Fruit fly (Drosophila melanogaster) whole organism, embryonic: ENCODE data around the gene Mst98Cb.

Experiments
- Abd-B ChIP-seq: fragments of 200-800 bp; sonication (Bioruptor generic); optimal IDR thresholded peaks from 2 replicates; lab custom pipeline; 2018; ENCODE audit warnings: missing biosample characterization, mild to moderate bottlenecking, missing genetic modification characterization, moderate library complexity
- Blimp-1 ChIP-seq: fragments of 200-800 bp; sonication (Bioruptor generic); optimal IDR thresholded peaks from 3 replicates; lab custom pipeline; 2018; ENCODE audit warnings: missing biosample characterization, missing genetic modification characterization, mild to moderate bottlenecking, moderate library complexity, missing genetic modification reagents
- CG10209 ChIP-seq: fragments of 200-800 bp; sonication (Bioruptor generic); optimal IDR thresholded peaks from 3 replicates; lab custom pipeline; 2017; ENCODE audit warnings: missing biosample characterization, mild to moderate bottlenecking, missing genetic modification characterization, missing genetic modification reagents
- CG11504 ChIP-seq: fragments of 200-800 bp; sonication (Bioruptor generic); optimal IDR thresholded peaks from 3 replicates; lab custom pipeline; 2019; ENCODE audit warnings: missing biosample characterization, mild to moderate bottlenecking, missing genetic modification characterization, moderate library complexity
- CG13424 ChIP-seq: fragments of 200-800 bp; sonication (Bioruptor generic); optimal IDR thresholded peaks from 2 replicates; lab custom pipeline; 2019; ENCODE audit warnings: missing biosample characterization, mild to moderate bottlenecking, missing genetic modification characterization, moderate library complexity
- CG16863 ChIP-seq: fragments of 200-800 bp; sonication (Bioruptor generic); optimal IDR thresholded peaks from 3 replicates; lab custom pipeline; 2016; ENCODE audit warnings: missing biosample characterization, missing genetic modification characterization
- CG17359 ChIP-seq: fragments of 200-800 bp; sonication (Bioruptor generic); optimal IDR thresholded peaks from 3 replicates; lab custom pipeline; 2018; ENCODE audit warnings: missing biosample characterization, mild to moderate bottlenecking, missing genetic modification characterization, moderate library complexity
- CG18262 ChIP-seq: fragments of 200-800 bp; optimal IDR thresholded peaks from 3 replicates; lab custom pipeline; 2019; ENCODE audit warnings: missing biosample characterization, mild to moderate bottlenecking, missing genetic modification characterization, moderate library complexity
- CG18599 ChIP-seq: fragments of 200-800 bp; sonication (Bioruptor generic); optimal IDR thresholded peaks from 3 replicates; lab custom pipeline; 2017; ENCODE audit warnings: missing biosample characterization, missing genetic modification characterization, mild to moderate bottlenecking, moderate library complexity, missing genetic modification reagents
- CG18619 ChIP-seq: fragments of 200-800 bp; sonication (Bioruptor generic); optimal IDR thresholded peaks from 3 replicates; lab custom pipeline; 2017; ENCODE audit warnings: missing biosample characterization, mild to moderate bottlenecking, missing genetic modification characterization
- CG2199 ChIP-seq: fragments of 200-800 bp; sonication (Bioruptor generic); IDR thresholded peaks from 3 replicates; pipeline ENCODE4 v1.3.6; 2022; ENCODE audit warnings: missing biosample characterization, missing genetic modification characterization
- CG2678 ChIP-seq: fragments of 200-800 bp; sonication (Bioruptor generic); optimal IDR thresholded peaks from 3 replicates; lab custom pipeline; 2019; ENCODE audit warnings: missing biosample characterization, mild to moderate bottlenecking, missing genetic modification characterization, moderate library complexity
- CG2712 ChIP-seq: fragments of 200-800 bp; optimal IDR thresholded peaks from 3 replicates; lab custom pipeline; 2019; ENCODE audit warnings: missing biosample characterization, mild to moderate bottlenecking, missing genetic modification characterization, moderate library complexity
- CG31224 ChIP-seq: fragments of 200-800 bp; sonication (Bioruptor generic); IDR thresholded peaks from 2 replicates; pipeline ENCODE4 v1.3.6; 2022; ENCODE audit warnings: missing biosample characterization, missing genetic modification characterization
- CG33557 ChIP-seq: fragments of 200-800 bp; sonication (Bioruptor generic); optimal IDR thresholded peaks from 2 replicates; lab custom pipeline; 2019; ENCODE audit warnings: missing biosample characterization, mild to moderate bottlenecking, missing genetic modification characterization, moderate library complexity
- CG3407 ChIP-seq: fragments of 200-800 bp; sonication (Bioruptor generic); optimal IDR thresholded peaks from 2 replicates; lab custom pipeline; 2018; ENCODE audit warnings: missing biosample characterization, mild to moderate bottlenecking, missing genetic modification characterization
- CG4424 ChIP-seq: fragments of 200-800 bp; sonication (Bioruptor generic); optimal IDR thresholded peaks from 3 replicates; lab custom pipeline; 2016; ENCODE audit warnings: missing biosample characterization, missing genetic modification characterization
- CG7786 ChIP-seq: fragments of 200-800 bp; sonication (Bioruptor generic); optimal IDR thresholded peaks from 2 replicates; lab custom pipeline; 2016; ENCODE audit warnings: missing biosample characterization, missing genetic modification characterization
- CG8388 ChIP-seq: fragments of 200-800 bp; sonication (Bioruptor generic); optimal IDR thresholded peaks from 2 replicates; lab custom pipeline; 2019; ENCODE audit warnings: missing biosample characterization, mild to moderate bottlenecking, missing genetic modification characterization, moderate library complexity
- CG9727 ChIP-seq: fragments of 200-800 bp; sonication (Bioruptor generic); optimal IDR thresholded peaks from 3 replicates; lab custom pipeline; 2017; ENCODE audit warnings: missing biosample characterization, mild to moderate bottlenecking, missing genetic modification characterization
- Camta ChIP-seq: fragments of 200-800 bp; sonication (Bioruptor generic); optimal IDR thresholded peaks from 2 replicates; lab custom pipeline; 2016; ENCODE audit warnings: missing biosample characterization, missing genetic modification characterization
- Dip2 ChIP-seq: fragments of 200-800 bp; sonication (Bioruptor generic); IDR thresholded peaks from 2 replicates; pipeline ENCODE4 v1.3.6; 2022; ENCODE audit warnings: missing biosample characterization, missing genetic modification characterization
- Dll ChIP-seq: fragments of 200-800 bp; sonication (Bioruptor generic); IDR thresholded peaks from 4 replicates; pipeline ENCODE4 v1.3.6; 2022; ENCODE audit warnings: missing biosample characterization, missing genetic modification characterization; ENCODE audit not compliant: partially characterized antibody
- Hr51 ChIP-seq, 2 experiments: fragments of 200-800 bp; sonication (Bioruptor generic); optimal IDR thresholded peaks; 2 replicates in 1 of 2; 3 replicates in 1 of 2; lab custom pipeline; 2016 to 2018; ENCODE audit warnings: missing biosample characterization in 2 of 2, missing genetic modification characterization in 2 of 2, mild to moderate bottlenecking in 1 of 2, moderate library complexity in 1 of 2
- Mad ChIP-seq: fragments of 200-800 bp; sonication (Bioruptor generic); optimal IDR thresholded peaks from 2 replicates; lab custom pipeline; 2016; ENCODE audit warnings: missing biosample characterization, missing genetic modification characterization
- Nf-YC ChIP-seq: fragments of 200-800 bp; optimal IDR thresholded peaks from 3 replicates; lab custom pipeline; 2019; ENCODE audit warnings: missing biosample characterization, mild to moderate bottlenecking, missing genetic modification characterization, moderate library complexity
- NfI ChIP-seq: fragments of 200-800 bp; sonication (Bioruptor generic); optimal IDR thresholded peaks from 3 replicates; lab custom pipeline; 2018; ENCODE audit warnings: missing biosample characterization, mild to moderate bottlenecking, missing genetic modification characterization, moderate library complexity
- Oaz ChIP-seq: fragments of 200-800 bp; sonication (Bioruptor generic); IDR thresholded peaks from 2 replicates; pipeline ENCODE4 v1.3.6; 2022; ENCODE audit warnings: missing biosample characterization, missing genetic modification characterization
- Poxn ChIP-seq: fragments of 200-800 bp; sonication (Bioruptor generic); IDR thresholded peaks from 2 replicates; pipeline ENCODE4 v1.3.6; 2022; ENCODE audit warnings: missing biosample characterization, missing genetic modification characterization
- Ssrp ChIP-seq: fragments of 200-800 bp; sonication (Bioruptor generic); optimal IDR thresholded peaks from 2 replicates; lab custom pipeline; 2018; ENCODE audit warnings: missing biosample characterization, mild to moderate bottlenecking, missing genetic modification characterization, moderate library complexity
- Xrp1 ChIP-seq: fragments of 200-800 bp; sonication (Bioruptor generic); IDR thresholded peaks from 2 replicates; pipeline ENCODE4 v1.3.6; 2022; ENCODE audit warnings: missing biosample characterization, missing genetic modification characterization
- YL-1 ChIP-seq: fragments of 200-800 bp; sonication (Bioruptor generic); optimal IDR thresholded peaks from 3 replicates; lab custom pipeline; 2017; ENCODE audit warnings: missing biosample characterization, mild to moderate bottlenecking, missing genetic modification characterization
- ato ChIP-seq: fragments of 200-800 bp; sonication (Bioruptor generic); IDR thresholded peaks from 2 replicates; pipeline ENCODE4 v1.3.6; 2022; ENCODE audit warnings: missing biosample characterization, missing genetic modification characterization; ENCODE audit not compliant: partially characterized antibody
- bigmax ChIP-seq: fragments of 200-800 bp; sonication (Bioruptor generic); optimal IDR thresholded peaks from 2 replicates; lab custom pipeline; 2018; ENCODE audit warnings: missing biosample characterization, mild to moderate bottlenecking, missing genetic modification characterization
- cad ChIP-seq: fragments of >200 bp; optimal IDR thresholded peaks from 2 replicates; lab custom pipeline; 2017; ENCODE audit warnings: missing biosample characterization, missing genetic modification characterization
- chn ChIP-seq: fragments of 200-800 bp; sonication (Bioruptor generic); optimal IDR thresholded peaks from 2 replicates; lab custom pipeline; 2016; ENCODE audit warnings: missing biosample characterization, missing genetic modification characterization
- corto ChIP-seq: fragments of 200-800 bp; sonication (Bioruptor generic); optimal IDR thresholded peaks from 2 replicates; lab custom pipeline; 2016; ENCODE audit warnings: missing biosample characterization, mild to moderate bottlenecking, missing genetic modification characterization, moderate library complexity
- fd96Cb ChIP-seq: fragments of 200-800 bp; sonication (Bioruptor generic); optimal IDR thresholded peaks from 2 replicates; lab custom pipeline; 2018; ENCODE audit warnings: missing biosample characterization, mild to moderate bottlenecking, missing genetic modification characterization, moderate library complexity
- grau ChIP-seq: fragments of 200-800 bp; optimal IDR thresholded peaks from 3 replicates; lab custom pipeline; 2019; ENCODE audit warnings: missing biosample characterization, mild to moderate bottlenecking, missing genetic modification characterization, moderate library complexity
- hkb ChIP-seq, 2 experiments: fragments of 200-800 bp in 1 of 2; fragments of >200 bp in 1 of 2; sonication (Bioruptor generic) in 1 of 2; IDR thresholded peaks in 1 of 2; optimal IDR thresholded peaks in 1 of 2; 2 replicates each; pipeline versions ENCODE4 v1.3.6 to Lab custom; 2017 to 2022; ENCODE audit warnings: missing biosample characterization in 1 of 2, missing genetic modification characterization in 1 of 2
- ind ChIP-seq: fragments of 200-800 bp; sonication (Bioruptor generic); optimal IDR thresholded peaks from 3 replicates; lab custom pipeline; 2016; ENCODE audit warnings: missing biosample characterization, missing genetic modification characterization
- kay ChIP-seq: fragments of 200-800 bp; sonication (Bioruptor generic); optimal IDR thresholded peaks from 2 replicates; lab custom pipeline; 2016; ENCODE audit warnings: missing biosample characterization, missing genetic modification characterization
- lilli ChIP-seq: fragments of 200-800 bp; sonication (Bioruptor generic); optimal IDR thresholded peaks from 3 replicates; lab custom pipeline; 2016; ENCODE audit warnings: missing biosample characterization, missing genetic modification characterization
- nmo ChIP-seq: fragments of 200-800 bp; sonication (Bioruptor generic); optimal IDR thresholded peaks from 2 replicates; lab custom pipeline; 2018; ENCODE audit warnings: missing biosample characterization, mild to moderate bottlenecking, missing genetic modification characterization, moderate library complexity
- pfk ChIP-seq: fragments of 200-800 bp; sonication (Bioruptor generic); optimal IDR thresholded peaks from 2 replicates; lab custom pipeline; 2018; ENCODE audit warnings: missing biosample characterization, mild to moderate bottlenecking, missing genetic modification characterization, moderate library complexity
- sc ChIP-seq, 3 experiments: fragments of >200 bp in 2 of 3; fragments of 200-800 bp in 1 of 3; sonication (Bioruptor generic) in 1 of 3; optimal IDR thresholded peaks; 2 replicates in 2 of 3; 3 replicates in 1 of 3; lab custom pipeline; 2017; ENCODE audit warnings: mild to moderate bottlenecking in 1 of 3, missing biosample characterization in 1 of 3, missing genetic modification characterization in 1 of 3, missing genetic modification reagents in 1 of 3
- so ChIP-seq: fragments of 200-800 bp; sonication (Bioruptor generic); IDR thresholded peaks from 3 replicates; pipeline ENCODE4 v1.3.6; 2022; ENCODE audit warnings: missing biosample characterization, missing genetic modification characterization
- ssp ChIP-seq: fragments of 200-800 bp; sonication (Bioruptor generic); IDR thresholded peaks from 2 replicates; pipeline ENCODE4 v1.3.6; 2022; ENCODE audit warnings: missing biosample characterization, missing genetic modification characterization
- tin ChIP-seq: fragments of 200-800 bp; sonication (Bioruptor generic); optimal IDR thresholded peaks from 3 replicates; lab custom pipeline; 2016; ENCODE audit warnings: missing biosample characterization, missing genetic modification characterization

Mst98Cb gene

DNA sequence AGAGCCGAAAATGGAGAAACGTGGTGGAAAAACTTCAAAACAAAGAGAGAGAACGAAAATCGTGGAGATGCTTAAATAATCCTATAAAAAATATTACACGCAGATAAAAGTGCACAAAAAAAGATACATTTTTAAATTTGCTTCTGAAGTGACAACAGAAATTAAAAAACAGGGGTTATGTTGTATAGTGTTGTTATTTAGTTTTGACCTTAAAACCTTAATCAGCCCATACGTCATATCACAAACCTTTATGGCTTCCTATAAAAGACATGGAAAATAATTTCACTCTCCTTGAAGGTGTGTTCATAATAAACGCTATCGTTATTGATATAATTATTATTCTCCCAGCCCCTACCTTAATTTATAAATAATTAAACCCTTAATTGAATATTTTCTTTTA lies 34.5 kb downstream of the Mst98Cb start (continued):
- no peak for TF ChIP-seq hkb (optimal IDR thresholded peaks at IDR 0.05; lab: Kevin White, UChicago)
- no peak for TF ChIP-seq hkb (GFP tag; IDR thresholded peaks at IDR 0.05; lab: Robert Waterston, UW)
- TF ChIP-seq Camta, result peak; percentile 48
- peak; percentile 50 for TF ChIP-seq CG4424 (GFP tag; lab: Kevin White, UChicago)
- TF ChIP-seq CG33557, result no peak
- no peak for TF ChIP-seq bigmax (GFP tag; lab: Kevin White, UChicago)
- peak; percentile 48 for TF ChIP-seq kay
- TF ChIP-seq YL-1 (GFP tag; lab: Kevin White, UChicago), result no peak
- TF ChIP-seq Mad (GFP tag; lab: Kevin White, UChicago), result no peak
- no peak for TF ChIP-seq chn (GFP tag; lab: Kevin White, UChicago)
- TF ChIP-seq Dip2 (GFP tag; lab: Robert Waterston, UW), result no peak
- peak; percentile 21 for TF ChIP-seq CG17359 (tag; lab: Kevin White, UChicago)
- peak; percentile 26 for TF ChIP-seq Nf-YC
- no peak for TF ChIP-seq pfk (GFP tag; lab: Kevin White, UChicago)
- no peak for TF ChIP-seq Poxn (GFP tag; lab: Robert Waterston, UW)
- TF ChIP-seq ind (GFP tag; lab: Kevin White, UChicago), result peak; percentile 26
- peak; percentile 15 for TF ChIP-seq CG18599
- peak; percentile 4 for TF ChIP-seq Blimp-1 (GFP tag; lab: Kevin White, UChicago)
- peak; percentile 40 for TF ChIP-seq NfI
- TF ChIP-seq sc (optimal IDR thresholded peaks at IDR 0.05; lab: Kevin White, UChicago), result no peak
- no peak for TF ChIP-seq sc (GFP tag; optimal IDR thresholded peaks at IDR 0.05; lab: Kevin White, UChicago)
- no peak for TF ChIP-seq ato (GFP tag; lab: Robert Waterston, UW)
- TF ChIP-seq so, result no peak
- peak; percentile 40 for TF ChIP-seq CG2712 (tag; lab: Kevin White, UChicago)
- no peak for TF ChIP-seq Xrp1 (GFP tag; lab: Robert Waterston, UW)
- no peak for TF ChIP-seq CG16863 (GFP tag; lab: Kevin White, UChicago)
- TF ChIP-seq CG11504 (tag; lab: Kevin White, UChicago), result peak; percentile 51
- peak; percentile 46 for TF ChIP-seq CG18262 (tag; lab: Kevin White, UChicago)
- TF ChIP-seq Hr51 (GFP tag; optimal IDR thresholded peaks at IDR 0.05; lab: Kevin White, UChicago), result peak in 1 of 2 experiments; percentile 69
- no peak for TF ChIP-seq CG8388 (GFP tag; lab: Kevin White, UChicago)
- peak; percentile 31 for TF ChIP-seq grau (tag; lab: Kevin White, UChicago)
- peak; percentile 38 for TF ChIP-seq CG13424 (tag; lab: Kevin White, UChicago)
- TF ChIP-seq CG2199 (GFP tag; lab: Robert Waterston, UW), result no peak
- TF ChIP-seq corto, result no peak
- peak; percentile 19 for TF ChIP-seq CG3407 (GFP tag; lab: Kevin White, UChicago)
- TF ChIP-seq lilli (GFP tag; lab: Kevin White, UChicago), result peak; percentile 18
- TF ChIP-seq CG2678 (tag; lab: Kevin White, UChicago), result peak; percentile 62
- TF ChIP-seq Dll, result no peak
- TF ChIP-seq tin (GFP tag; lab: Kevin White, UChicago), result peak; percentile 34
- TF ChIP-seq Abd-B (GFP tag; lab: Kevin White, UChicago), result peak; percentile 49
- peak; percentile 30 for TF ChIP-seq CG10209
- TF ChIP-seq CG9727 (GFP tag; lab: Kevin White, UChicago), result peak; percentile 30
- peak; percentile 0 for TF ChIP-seq fd96Cb (tag; lab: Kevin White, UChicago)
- TF ChIP-seq CG18619 (GFP tag; lab: Kevin White, UChicago), result peak; percentile 45
- no peak for TF ChIP-seq ssp (GFP tag; lab: Robert Waterston, UW)
- peak; percentile 19 for TF ChIP-seq Ssrp (tag; lab: Kevin White, UChicago)
- TF ChIP-seq Oaz, result no peak
- TF ChIP-seq CG7786 (GFP tag; lab: Kevin White, UChicago), result peak; percentile 6
- no peak for TF ChIP-seq cad (GFP tag; lab: Kevin White, UChicago)
- no peak for TF ChIP-seq CG31224 (GFP tag; lab: Robert Waterston, UW)
- peak; percentile 55 for TF ChIP-seq nmo (GFP tag; lab: Kevin White, UChicago)
